Fruit fly (Drosophila melanogaster) Kc167 (cell line): ENCODE results near the gene CG9166.
"Not testable (repeated sequence)": the region's sequence is repeated elsewhere in the genome, so short reads cannot be mapped to it uniquely, and the experiment has no call there.

Experiments used
- Myc ChIP-seq: fragments of >200 bp; optimal IDR thresholded peaks from 2 replicates; lab custom pipeline; 2017; ENCODE audit warnings: missing external identifiers
- Sin3A ChIP-seq: fragments of >200 bp; optimal IDR thresholded peaks from 2 replicates; lab custom pipeline; 2018; ENCODE audit warnings: missing external identifiers
- h ChIP-seq: fragments of >200 bp; optimal IDR thresholded peaks from 3 replicates; lab custom pipeline; 2018; ENCODE audit warnings: missing external identifiers
- insv ChIP-seq: fragments of >200 bp; optimal IDR thresholded peaks from 3 replicates; lab custom pipeline; 2018; ENCODE audit warnings: missing external identifiers
- psq ChIP-seq: fragments of >200 bp; optimal IDR thresholded peaks from 2 replicates; lab custom pipeline; 2017; ENCODE audit warnings: missing external identifiers
- ttk ChIP-seq: sonication (Bioruptor generic); optimal IDR thresholded peaks from 2 replicates; lab custom pipeline; 2017; ENCODE audit warnings: missing external identifiers

CG9166 gene

dm6 chr3L:1385683-1386246, 34.8 kb downstream of the CG9166 start:
- no peak for TF ChIP-seq Myc (lab: Kevin White, UChicago)
- TF ChIP-seq Sin3A (lab: Kevin White, UChicago): no peak

- TF ChIP-seq insv (lab: Kevin White, UChicago) (no peak), Sin3A (lab: Kevin White, UChicago) (no peak), Myc (lab: Kevin White, UChicago) (no peak), h (lab: Kevin White, UChicago) (no peak)
These were observed 37.2 kb downstream of the CG9166 start for dm6 chr3L:1388094-1388493.

dm6 chr3L:1388862-1389261, 37.9 kb downstream of the CG9166 start:
- TF ChIP-seq psq (lab: Kevin White, UChicago): no peak
- no peak for TF ChIP-seq Sin3A (lab: Kevin White, UChicago)
- TF ChIP-seq Myc (lab: Kevin White, UChicago): no peak
- TF ChIP-seq insv (lab: Kevin White, UChicago): no peak
- TF ChIP-seq ttk: no peak
- no peak for TF ChIP-seq h (lab: Kevin White, UChicago)

DNA sequence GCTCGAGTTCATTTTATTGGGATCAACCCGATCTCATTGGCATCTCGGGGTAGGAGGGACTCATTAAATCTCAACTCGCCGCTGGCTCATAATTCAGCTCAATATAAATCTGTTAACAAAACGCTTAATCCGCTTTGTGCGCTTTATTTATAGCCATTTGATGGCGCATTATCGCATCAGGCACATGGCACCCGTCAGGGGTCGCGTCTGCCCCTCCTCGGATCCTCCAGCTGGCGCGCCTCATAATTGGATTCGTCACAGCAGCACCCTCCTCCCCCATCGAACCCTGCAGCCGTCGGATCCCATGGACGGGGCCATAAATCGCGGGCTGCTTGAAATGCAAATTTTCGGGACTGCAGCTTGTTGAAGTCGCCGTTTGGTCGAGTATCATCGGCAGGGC, 39.5 kb downstream of the CG9166 start:
- TF ChIP-seq insv (lab: Kevin White, UChicago) (no peak), Sin3A (lab: Kevin White, UChicago) (no peak), psq (lab: Kevin White, UChicago) (no peak), Myc (lab: Kevin White, UChicago) (no peak), ttk (no peak), h (lab: Kevin White, UChicago) (no peak)

DNA sequence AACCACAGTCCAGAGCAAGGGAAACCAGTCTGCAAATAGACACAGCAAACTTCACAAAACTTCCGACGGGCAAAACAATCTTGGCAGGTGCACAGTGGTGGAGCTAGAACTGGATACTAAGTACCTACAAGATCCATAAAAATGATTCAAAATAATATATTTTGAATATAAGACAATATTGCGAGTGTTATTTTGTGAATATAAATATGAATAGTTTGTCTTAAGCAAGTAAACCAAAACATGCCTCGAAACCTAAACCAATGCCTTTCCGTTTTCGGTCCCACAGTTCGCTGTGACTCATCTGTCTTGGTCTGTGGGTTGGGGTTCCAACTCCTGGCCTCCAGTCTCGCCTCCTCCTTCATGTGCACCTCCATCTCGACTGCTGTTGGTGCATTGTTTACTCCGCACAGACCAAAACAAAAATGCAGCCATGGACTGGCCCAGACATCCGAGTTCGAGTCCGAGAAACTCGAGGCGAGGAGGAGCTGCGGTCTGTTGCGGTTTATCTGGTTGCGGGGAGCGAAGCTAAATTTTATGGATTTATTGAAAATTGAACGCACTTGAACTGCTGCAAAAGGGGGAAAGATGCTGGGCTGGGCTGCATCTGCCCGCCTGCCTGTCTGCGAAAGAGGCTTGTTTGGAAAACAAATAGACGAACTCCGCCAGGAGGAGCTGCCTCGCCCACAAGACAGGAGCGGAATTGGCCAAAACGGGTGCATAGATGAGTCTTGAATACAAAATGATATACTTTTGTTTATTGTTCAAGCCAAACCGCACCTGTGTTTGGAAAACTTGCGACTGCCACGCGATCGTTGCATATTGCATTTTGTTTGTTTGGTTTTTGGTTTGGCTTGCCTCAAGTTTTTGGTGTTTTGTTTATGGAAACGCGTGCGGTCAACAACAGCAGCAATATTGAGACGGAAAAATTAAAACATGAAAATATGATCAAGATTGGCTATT, 41.4 kb downstream of the CG9166 start:
- TF ChIP-seq h (lab: Kevin White, UChicago) (no peak), ttk (no peak), psq (lab: Kevin White, UChicago) (no peak), insv (lab: Kevin White, UChicago) (no peak), Myc (lab: Kevin White, UChicago) (no peak), Sin3A (lab: Kevin White, UChicago) (no peak)

- TF ChIP-seq h (lab: Kevin White, UChicago) (no peak), Myc (lab: Kevin White, UChicago) (no peak), insv (lab: Kevin White, UChicago) (no peak), Sin3A (lab: Kevin White, UChicago) (no peak), ttk (no peak), psq (lab: Kevin White, UChicago) (no peak)
These were observed 43.5 kb downstream of the CG9166 start for dm6 chr3L:1394463-1394862.

dm6 chr3L:1398286-1398685, 47.4 kb downstream of the CG9166 start, which contains the start of gene CG32320:
CG32320 (plus strand) TSS chr3L:1398586.
- TF ChIP-seq Myc (lab: Kevin White, UChicago); ttk; h (lab: Kevin White, UChicago): not testable (repeated sequence)

- TF ChIP-seq Myc (lab: Kevin White, UChicago) (no peak), ttk (no peak), insv (lab: Kevin White, UChicago) (no peak), h (lab: Kevin White, UChicago) (no peak), psq (lab: Kevin White, UChicago) (no peak), Sin3A (lab: Kevin White, UChicago) (no peak)
These were observed 50.6 kb downstream of the CG9166 start for dm6 chr3L:1401364-1401978.

DNA sequence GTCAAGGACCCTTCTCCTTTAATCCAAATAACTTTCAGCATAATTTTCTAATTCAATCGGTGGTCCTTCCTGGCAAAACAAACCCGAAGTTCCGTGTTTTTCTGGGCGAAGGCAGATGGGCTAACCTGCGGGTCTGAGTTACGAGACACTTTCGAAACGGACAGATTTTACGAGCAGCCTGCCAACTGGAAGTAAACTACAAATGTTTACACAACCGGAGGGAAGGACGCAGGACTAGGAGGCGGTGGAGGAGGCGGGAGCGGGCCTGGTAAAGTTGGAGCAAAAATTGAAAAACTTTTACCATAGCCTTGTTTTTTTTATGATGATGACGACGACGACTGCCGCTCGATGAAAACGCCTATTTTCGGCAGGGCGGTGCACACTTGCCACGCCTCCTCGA, 51.2 kb downstream of the CG9166 start:
- no peak for TF ChIP-seq Myc (lab: Kevin White, UChicago)
- no peak for TF ChIP-seq Sin3A (lab: Kevin White, UChicago)
- TF ChIP-seq psq (lab: Kevin White, UChicago): no peak
- TF ChIP-seq ttk: no peak
- TF ChIP-seq insv (lab: Kevin White, UChicago): no peak
